Worm (Caenorhabditis elegans): ENCODE results near the gene cpt-6.

- TF ChIP-seq mxl-1 (tag; optimal IDR thresholded peaks at IDR 0.05): no peak
- TF ChIP-seq attf-3 (GFP tag; conservative IDR thresholded peaks at IDR 0.05): no peak
- TF ChIP-seq pbrm-1 (GFP tag; IDR thresholded peaks at IDR 0.05): no peak
- TF ChIP-seq unc-130 (GFP tag; optimal IDR thresholded peaks at IDR 0.05): no peak
These were observed 26.8 kb upstream of the cpt-6 start, which contains the start of the genes F46E10.2 and F46E10.18 for ce11 chrV:6520385-6521080.
